Worm (Caenorhabditis elegans): ENCODE data around the gene brp-1.

DNA sequence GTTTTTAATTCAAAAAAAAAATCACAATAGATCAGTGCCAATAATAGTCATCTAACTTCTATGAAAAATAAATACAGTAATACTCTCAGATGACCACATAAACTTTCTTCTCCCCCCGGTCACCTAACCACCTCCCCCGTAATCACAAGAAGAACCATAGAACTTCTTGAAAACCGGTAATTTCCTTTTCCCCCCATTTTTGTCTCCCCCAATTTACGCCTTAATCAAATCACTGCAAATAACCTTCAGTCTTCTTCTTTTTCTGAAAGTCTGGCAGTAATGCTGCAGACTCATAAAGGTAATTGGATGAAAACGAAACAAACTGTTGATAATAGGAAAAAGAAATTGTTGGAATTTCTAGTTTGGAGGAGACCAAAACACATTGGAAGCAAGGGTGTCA lies 5.8 kb upstream of the brp-1 start:
- TF ChIP-seq tab-1 (GFP tag; IDR thresholded peaks at IDR 0.05) (no peak), ref-1 (GFP tag; conservative IDR thresholded peaks at IDR 0.05) (no peak)
